Worm (Caenorhabditis elegans) whole organism, L3 larva: Measurements from ENCODE around the gene ssq-2.

Source experiments
- elt-2 ChIP-seq: sonication (generic microtip); optimal IDR thresholded peaks from 2 replicates; lab custom pipeline; 2016; ENCODE audit warnings: missing genetic modification reagents, mild to moderate bottlenecking, missing genetic modification characterization, missing compliant biosample characterization
- elt-3 ChIP-seq, 3 experiments: fragments of 150-350 bp in 1 of 3; sonication (generic microtip) in 2 of 3; optimal IDR thresholded peaks; 2 replicates in 2 of 3; 4 replicates in 1 of 3; lab custom pipeline; 2014 to 2017; ENCODE audit warnings: missing biosample characterization in 3 of 3, missing genetic modification characterization in 3 of 3
- mdl-1 ChIP-seq: fragments of 150-350 bp; optimal IDR thresholded peaks from 2 replicates; lab custom pipeline; 2014; ENCODE audit warnings: missing biosample characterization, missing genetic modification characterization
- skn-1 ChIP-seq: fragments of 150-350 bp; optimal IDR thresholded peaks from 2 replicates; lab custom pipeline; 2014; ENCODE audit warnings: missing biosample characterization, missing genetic modification characterization

- TF ChIP-seq elt-2 (tag; lab: Kevin White, UChicago) (no peak), mdl-1 (tag; lab: Kevin White, UChicago) (no peak), skn-1 (tag; lab: Kevin White, UChicago) (no peak), elt-3 (tag; optimal IDR thresholded peaks at IDR 0.05; lab: Kevin White, UChicago) (no peak)
Observed at ce11 chrIV:4993128-4993527, 2.8 kb upstream of the ssq-2 start.
